Fruit fly (Drosophila melanogaster) whole organism, embryonic: ENCODE results near the gene CG14273.
A peak's percentile ranks its signal among the peaks of the same experiment; 100 is the strongest.

Experiments
- Antp ChIP-seq: fragments of 200-800 bp; sonication (Bioruptor generic); optimal IDR thresholded peaks from 3 replicates; lab custom pipeline; 2016; ENCODE audit warnings: missing biosample characterization, missing genetic modification characterization
- Asciz ChIP-seq: fragments of 200-800 bp; sonication (Bioruptor generic); optimal IDR thresholded peaks from 2 replicates; lab custom pipeline; 2017; ENCODE audit warnings: missing biosample characterization, mild to moderate bottlenecking, missing genetic modification characterization, missing genetic modification reagents
- Atf3 ChIP-seq: fragments of 200-800 bp; sonication (Bioruptor generic); optimal IDR thresholded peaks from 3 replicates; lab custom pipeline; 2016; ENCODE audit warnings: missing biosample characterization, missing genetic modification characterization
- Atf6 ChIP-seq: fragments of 200-800 bp; sonication (Bioruptor generic); IDR thresholded peaks from 2 replicates; pipeline ENCODE4 v1.3.6; 2022; ENCODE audit warnings: missing biosample characterization, missing genetic modification characterization
- B-H1 ChIP-seq: fragments of 200-800 bp; sonication (Bioruptor generic); IDR thresholded peaks from 3 replicates; pipeline ENCODE4 v1.3.6; 2022; ENCODE audit warnings: missing biosample characterization, missing genetic modification characterization
- B-H2 ChIP-seq: fragments of 200-800 bp; sonication (Bioruptor generic); optimal IDR thresholded peaks from 2 replicates; lab custom pipeline; 2018; ENCODE audit warnings: missing biosample characterization, mild to moderate bottlenecking, missing genetic modification characterization
- CG11085 ChIP-seq: fragments of 200-800 bp; sonication (Bioruptor generic); IDR thresholded peaks from 2 replicates; pipeline ENCODE4 v1.3.6; 2022; ENCODE audit warnings: missing biosample characterization, missing genetic modification characterization
- CG12744 ChIP-seq: fragments of 200-800 bp; sonication (Bioruptor generic); optimal IDR thresholded peaks from 2 replicates; lab custom pipeline; 2016; ENCODE audit warnings: missing biosample characterization, missing genetic modification characterization
- CG12942 ChIP-seq: fragments of 200-800 bp; sonication (Bioruptor generic); optimal IDR thresholded peaks from 3 replicates; lab custom pipeline; 2016; ENCODE audit warnings: missing biosample characterization, missing genetic modification characterization
- CG14014 ChIP-seq: fragments of 200-800 bp; sonication (Bioruptor generic); IDR thresholded peaks from 2 replicates; pipeline ENCODE4 v1.3.6; 2022; ENCODE audit warnings: missing biosample characterization, missing genetic modification characterization
- CG17186 ChIP-seq: fragments of 200-800 bp; sonication (Bioruptor generic); optimal IDR thresholded peaks from 3 replicates; lab custom pipeline; 2017; ENCODE audit warnings: missing biosample characterization, missing genetic modification reagents, missing genetic modification characterization
- CG18011 ChIP-seq: fragments of 200-800 bp; sonication (Bioruptor generic); optimal IDR thresholded peaks from 2 replicates; lab custom pipeline; 2017; ENCODE audit warnings: missing biosample characterization, missing genetic modification characterization, mild to moderate bottlenecking, moderate library complexity, missing genotype
- CG2202 ChIP-seq: fragments of 200-800 bp; sonication (Bioruptor generic); optimal IDR thresholded peaks from 2 replicates; lab custom pipeline; 2018; ENCODE audit warnings: missing biosample characterization, mild to moderate bottlenecking, missing genetic modification characterization
- CG31388 ChIP-seq: fragments of 200-800 bp; sonication (Bioruptor generic); optimal IDR thresholded peaks from 2 replicates; lab custom pipeline; 2016; ENCODE audit warnings: missing biosample characterization, missing genetic modification characterization
- CG34376 ChIP-seq: fragments of 200-800 bp; sonication (Bioruptor generic); optimal IDR thresholded peaks from 2 replicates; lab custom pipeline; 2018; ENCODE audit warnings: missing biosample characterization, mild to moderate bottlenecking, missing genetic modification characterization
- CG3838 ChIP-seq: fragments of 200-800 bp; sonication (Bioruptor generic); optimal IDR thresholded peaks from 3 replicates; lab custom pipeline; 2016; ENCODE audit warnings: missing biosample characterization, missing genetic modification characterization
- CG4617 ChIP-seq: fragments of 200-800 bp; sonication (Bioruptor generic); optimal IDR thresholded peaks from 3 replicates; lab custom pipeline; 2016; ENCODE audit warnings: missing biosample characterization, missing genetic modification characterization, borderline replicate concordance
- CG5180 ChIP-seq: fragments of 200-800 bp; sonication (Bioruptor generic); optimal IDR thresholded peaks from 3 replicates; lab custom pipeline; 2017; ENCODE audit warnings: missing biosample characterization, missing genetic modification characterization, mild to moderate bottlenecking, moderate library complexity, missing genetic modification reagents
- CG5245 ChIP-seq: fragments of 200-800 bp; sonication (Bioruptor generic); optimal IDR thresholded peaks from 3 replicates; lab custom pipeline; 2016; ENCODE audit warnings: missing biosample characterization, missing genetic modification characterization
- CG7271 ChIP-seq: fragments of 200-800 bp; sonication (Bioruptor generic); optimal IDR thresholded peaks from 2 replicates; lab custom pipeline; 2018; ENCODE audit warnings: missing biosample characterization, mild to moderate bottlenecking, missing genetic modification characterization, moderate library complexity
- CG7357 ChIP-seq: fragments of 200-800 bp; sonication (Bioruptor generic); IDR thresholded peaks from 3 replicates; pipeline ENCODE4 v1.3.6; 2022; ENCODE audit warnings: missing biosample characterization, missing genetic modification characterization
- CG7372 ChIP-seq: fragments of 200-800 bp; sonication (Bioruptor generic); IDR thresholded peaks from 2 replicates; pipeline ENCODE4 v1.3.6; 2022; ENCODE audit warnings: missing biosample characterization, missing genetic modification characterization
- CG8765 ChIP-seq: fragments of 200-800 bp; sonication (Bioruptor generic); IDR thresholded peaks from 2 replicates; pipeline ENCODE4 v1.3.6; 2022; ENCODE audit warnings: missing biosample characterization, missing genetic modification characterization
- CG9932 ChIP-seq: fragments of 200-800 bp; sonication (Bioruptor generic); IDR thresholded peaks from 2 replicates; pipeline ENCODE4 v1.3.6; 2022; ENCODE audit warnings: missing biosample characterization, missing genetic modification characterization
- Dbx ChIP-seq: fragments of 200-800 bp; sonication (Bioruptor generic); IDR thresholded peaks from 3 replicates; pipeline ENCODE4 v1.3.6; 2022; ENCODE audit warnings: missing biosample characterization, missing genetic modification characterization
- Dp ChIP-seq: fragments of 200-800 bp; sonication (Bioruptor generic); optimal IDR thresholded peaks from 2 replicates; lab custom pipeline; 2018; ENCODE audit warnings: missing biosample characterization, mild to moderate bottlenecking, missing genetic modification characterization, moderate library complexity
- Drgx ChIP-seq: fragments of 200-800 bp; sonication (Bioruptor generic); IDR thresholded peaks from 2 replicates; pipeline ENCODE4 v1.3.6; 2022; ENCODE audit warnings: missing biosample characterization, missing genetic modification characterization
- Ets65A ChIP-seq: fragments of 200-800 bp; sonication (Bioruptor generic); peaks from one replicate; lab custom pipeline; 2016; ENCODE audit warnings: missing biosample characterization, missing genetic modification characterization
- Fer2 ChIP-seq: fragments of 200-800 bp; sonication (Bioruptor generic); optimal IDR thresholded peaks from 2 replicates; lab custom pipeline; 2018; ENCODE audit warnings: missing biosample characterization, mild to moderate bottlenecking, missing genetic modification characterization, moderate library complexity
- HmgZ ChIP-seq: fragments of 200-800 bp; sonication (Bioruptor generic); optimal IDR thresholded peaks from 2 replicates; lab custom pipeline; 2018; ENCODE audit warnings: missing biosample characterization, mild to moderate bottlenecking, missing genetic modification characterization
- Hmr ChIP-seq: fragments of 200-800 bp; sonication (Bioruptor generic); optimal IDR thresholded peaks from 3 replicates; lab custom pipeline; 2017; ENCODE audit warnings: mild to moderate bottlenecking, missing biosample characterization, missing genetic modification reagents, missing genetic modification characterization
- Mad ChIP-seq: fragments of 200-800 bp; sonication (Bioruptor generic); optimal IDR thresholded peaks from 2 replicates; lab custom pipeline; 2016; ENCODE audit warnings: missing biosample characterization, missing genetic modification characterization
- Mes4 ChIP-seq: fragments of 200-800 bp; sonication (Bioruptor generic); optimal IDR thresholded peaks from 2 replicates; lab custom pipeline; 2016; ENCODE audit warnings: missing biosample characterization, missing genetic modification characterization
- Sry-β ChIP-seq: fragments of 200-800 bp; sonication (Bioruptor generic); optimal IDR thresholded peaks from 2 replicates; lab custom pipeline; 2018; ENCODE audit warnings: missing biosample characterization, mild to moderate bottlenecking, missing genetic modification characterization, moderate library complexity
- abd-A ChIP-seq: fragments of 200-800 bp; sonication (Bioruptor generic); optimal IDR thresholded peaks from 3 replicates; lab custom pipeline; 2019; ENCODE audit warnings: missing biosample characterization, mild to moderate bottlenecking, missing genetic modification characterization, moderate library complexity
- ara ChIP-seq: fragments of 200-800 bp; sonication (Bioruptor generic); IDR thresholded peaks from 2 replicates; pipeline ENCODE4 v1.3.6; 2022; ENCODE audit warnings: missing biosample characterization, missing genetic modification characterization
- bbx ChIP-seq: fragments of 200-800 bp; sonication (Bioruptor generic); IDR thresholded peaks from 2 replicates; pipeline ENCODE4 v1.3.6; 2022; ENCODE audit warnings: missing biosample characterization, missing genetic modification characterization; ENCODE audit not compliant: partially characterized antibody
- chinmo ChIP-seq: fragments of 200-800 bp; sonication (Bioruptor generic); IDR thresholded peaks from 4 replicates; pipeline ENCODE4 v1.3.6; 2022; ENCODE audit warnings: missing biosample characterization, missing genetic modification characterization; ENCODE audit not compliant: partially characterized antibody
- crol ChIP-seq: fragments of 200-800 bp; sonication (Bioruptor generic); IDR thresholded peaks from 2 replicates; pipeline ENCODE4 v1.3.6; 2022; ENCODE audit warnings: missing biosample characterization, missing genetic modification characterization
- fd102C ChIP-seq: fragments of 200-800 bp; sonication (Bioruptor generic); optimal IDR thresholded peaks from 2 replicates; lab custom pipeline; 2018; ENCODE audit warnings: missing biosample characterization, mild to moderate bottlenecking, missing genetic modification characterization, moderate library complexity
- grn ChIP-seq: fragments of 200-800 bp; sonication (Bioruptor generic); optimal IDR thresholded peaks from 3 replicates; lab custom pipeline; 2017; ENCODE audit warnings: missing biosample characterization, missing genetic modification characterization
- insv ChIP-seq, 2 experiments: fragments of 200-800 bp; sonication (Bioruptor generic); optimal IDR thresholded peaks; 3 replicates each; lab custom pipeline; 2016 to 2018; ENCODE audit warnings: missing biosample characterization in 2 of 2, missing genetic modification characterization in 2 of 2
- kay ChIP-seq: fragments of 200-800 bp; sonication (Bioruptor generic); optimal IDR thresholded peaks from 2 replicates; lab custom pipeline; 2016; ENCODE audit warnings: missing biosample characterization, missing genetic modification characterization
- mam ChIP-seq: fragments of 200-800 bp; sonication (Bioruptor generic); optimal IDR thresholded peaks from 3 replicates; lab custom pipeline; 2016; ENCODE audit warnings: missing biosample characterization, missing genetic modification characterization
- pita ChIP-seq: fragments of 200-800 bp; sonication (Bioruptor generic); optimal IDR thresholded peaks from 2 replicates; lab custom pipeline; 2017; ENCODE audit warnings: missing biosample characterization, mild to moderate bottlenecking, missing genetic modification characterization
- pnt ChIP-seq: fragments of 200-800 bp; sonication (Bioruptor generic); optimal IDR thresholded peaks from 3 replicates; lab custom pipeline; 2016; ENCODE audit warnings: missing biosample characterization, missing genetic modification characterization
- tgo ChIP-seq: fragments of 200-800 bp; sonication (Bioruptor generic); IDR thresholded peaks from 3 replicates; pipeline ENCODE4 v1.3.6; 2022; ENCODE audit warnings: missing biosample characterization, missing genetic modification characterization
- trh ChIP-seq: fragments of 200-800 bp; sonication (Bioruptor generic); optimal IDR thresholded peaks from 2 replicates; lab custom pipeline; 2016; ENCODE audit warnings: missing biosample characterization, missing genetic modification characterization
- vnd ChIP-seq: fragments of 200-800 bp; sonication (Bioruptor generic); IDR thresholded peaks from 3 replicates; pipeline ENCODE4 v1.3.6; 2022; ENCODE audit warnings: missing biosample characterization, missing genetic modification characterization; ENCODE audit not compliant: partially characterized antibody
- zen ChIP-seq: fragments of 200-800 bp; sonication (Bioruptor generic); optimal IDR thresholded peaks from 3 replicates; lab custom pipeline; 2018; ENCODE audit warnings: missing biosample characterization, mild to moderate bottlenecking, missing genetic modification characterization, moderate library complexity

The CG14273 gene

DNA sequence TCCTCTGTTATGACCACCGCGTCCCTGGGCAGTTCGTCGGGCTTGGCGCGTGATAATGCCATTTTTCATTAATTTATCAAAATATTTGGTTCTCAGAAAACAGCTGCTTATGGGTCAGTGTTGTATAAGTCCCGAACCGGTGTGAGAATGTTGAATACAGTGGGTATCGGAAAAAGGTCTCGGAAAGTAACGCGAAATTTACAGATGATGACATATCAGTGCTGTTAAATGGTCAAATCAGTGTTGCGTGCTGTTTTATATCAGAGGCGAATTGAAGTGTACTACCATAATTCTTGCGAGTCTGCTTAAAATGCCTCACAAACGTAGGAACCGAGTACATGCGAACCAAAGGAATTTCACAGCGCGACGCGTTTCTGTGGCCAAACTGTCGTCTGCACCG is 40.2 kb downstream of the CG14273 start, which contains the start of the genes CG13392 and Rcd4 (continued):
- TF ChIP-seq B-H1 = no peak
- TF ChIP-seq B-H2 (GFP tag; lab: Kevin White, UChicago) = peak; percentile 76
- TF ChIP-seq chinmo (GFP tag; lab: Robert Waterston, UW) = 0 out of 4 replicates have a peak, but pooled peaks have one; percentile 56
- TF ChIP-seq CG2202 (tag; lab: Kevin White, UChicago) = peak; percentile 18
- peak; percentile 22 for TF ChIP-seq Fer2
- TF ChIP-seq vnd (GFP tag; lab: Robert Waterston, UW) = 0 out of 3 replicates have a peak, but pooled peaks have one; percentile 16
- TF ChIP-seq HmgZ (tag; lab: Kevin White, UChicago) = peak; percentile 84
- peak; percentile 33 for TF ChIP-seq Dp
- TF ChIP-seq Antp (GFP tag; lab: Kevin White, UChicago) = peak; percentile 85
- peak; percentile 53 for TF ChIP-seq CG14014
- TF ChIP-seq fd102C (GFP tag; lab: Kevin White, UChicago) = no peak
- no peak for TF ChIP-seq grn (GFP tag; lab: Kevin White, UChicago)
- TF ChIP-seq pnt = no peak
- TF ChIP-seq Mes4 (GFP tag; lab: Kevin White, UChicago) = no peak
- peak; percentile 71 for TF ChIP-seq Mad
- peak; percentile 70 for TF ChIP-seq CG7271
- no peak for TF ChIP-seq CG5180 (GFP tag; lab: Kevin White, UChicago)
- peak; percentile 60 for TF ChIP-seq CG17186 (GFP tag; lab: Kevin White, UChicago)
- TF ChIP-seq tgo (GFP tag; lab: Robert Waterston, UW) = 0 out of 3 replicates have a peak, but pooled peaks have one; percentile 20
- no peak for TF ChIP-seq CG31388
- peak; percentile 45; the same call in 1 of the 2 replicates for TF ChIP-seq Drgx (GFP tag; lab: Robert Waterston, UW)
- peak; percentile 90 for TF ChIP-seq CG9932 (GFP tag; lab: Robert Waterston, UW)
- no peak for TF ChIP-seq trh
- TF ChIP-seq mam = peak; percentile 84
- peak; percentile 78 for TF ChIP-seq Hmr
- TF ChIP-seq Atf6 (GFP tag; lab: Robert Waterston, UW) = no peak
- peak; percentile 71 for TF ChIP-seq Dbx (GFP tag; lab: Robert Waterston, UW)
- TF ChIP-seq CG34376 (GFP tag; lab: Kevin White, UChicago) = peak; percentile 66
- TF ChIP-seq Ets65A (GFP tag; lab: Kevin White, UChicago) = peak; percentile 97
- TF ChIP-seq pita = no peak
- TF ChIP-seq CG4617 (GFP tag; lab: Kevin White, UChicago) = peak; percentile 84
- TF ChIP-seq Atf3 (GFP tag; lab: Kevin White, UChicago) = peak; percentile 59
- peak; percentile 4 for TF ChIP-seq kay (GFP tag; lab: Kevin White, UChicago)
- TF ChIP-seq ara (GFP tag; lab: Robert Waterston, UW) = 0 out of 2 replicates have a peak, but pooled peaks have one; percentile 29
- TF ChIP-seq CG3838 (GFP tag; lab: Kevin White, UChicago) = no peak
- 0 out of 2 replicates have a peak, but pooled peaks have one; percentile 30 for TF ChIP-seq CG8765
- TF ChIP-seq crol (GFP tag; lab: Robert Waterston, UW) = no peak
- peak; percentile 61; the same call in 1 of the 2 replicates for TF ChIP-seq CG11085 (GFP tag; lab: Robert Waterston, UW)
- peak; percentile 76 for TF ChIP-seq zen
- TF ChIP-seq Sry-β = peak; percentile 42
- TF ChIP-seq bbx (GFP tag; lab: Robert Waterston, UW) = peak; percentile 79
- TF ChIP-seq CG12942 (GFP tag; lab: Kevin White, UChicago) = peak; percentile 71
- peak; percentile 54 for TF ChIP-seq CG18011 (GFP tag; lab: Kevin White, UChicago)
- 0 out of 2 replicates have a peak, but pooled peaks have one; percentile 12 for TF ChIP-seq CG7372
- TF ChIP-seq Asciz (GFP tag; lab: Kevin White, UChicago) = no peak
- TF ChIP-seq abd-A (tag; lab: Kevin White, UChicago) = peak; percentile 31
- no peak for TF ChIP-seq CG7357 (GFP tag; lab: Robert Waterston, UW)
- TF ChIP-seq CG12744 (GFP tag; lab: Kevin White, UChicago) = peak; percentile 44
- TF ChIP-seq CG5245 (GFP tag; lab: Kevin White, UChicago) = peak; percentile 40
- TF ChIP-seq insv (GFP tag; optimal IDR thresholded peaks at IDR 0.05; lab: Kevin White, UChicago) = peak in 1 of 2 experiments; percentile 42
